Worm (Caenorhabditis elegans) whole organism, midembryonic: ENCODE data around the gene tgt-1.

Source experiments
- T22C8.4 ChIP-seq: fragments of 200-800 bp; sonication (Bioruptor generic); IDR thresholded peaks from 2 replicates; pipeline ENCODE4 v1.3.6; 2022; ENCODE audit warnings: missing genetic modification characterization, missing compliant biosample characterization
- cog-1 ChIP-seq: sonication (generic microtip); optimal IDR thresholded peaks from 2 replicates; lab custom pipeline; 2016; ENCODE audit warnings: missing genetic modification characterization, missing compliant biosample characterization
- flt-1 ChIP-seq: fragments of 200-800 bp; sonication (Bioruptor generic); IDR thresholded peaks from 2 replicates; pipeline ENCODE4 v1.3.6; 2022; ENCODE audit warnings: missing genetic modification characterization, missing compliant biosample characterization
- klf-2 ChIP-seq: fragments of 200-800 bp; sonication (Bioruptor generic); conservative IDR thresholded peaks from 2 replicates; pipeline ENCODE4 v1.3.6; 2022; ENCODE audit warnings: missing genetic modification reagents, missing genetic modification characterization, missing compliant biosample characterization
- med-1 ChIP-seq: sonication (generic microtip); optimal IDR thresholded peaks from 2 replicates; lab custom pipeline; 2017; ENCODE audit warnings: missing genetic modification characterization, mild to moderate bottlenecking, missing compliant biosample characterization, antibody characterized with exemption, missing genetic modification reagents; ENCODE audit not compliant: insufficient read depth
- ref-1 ChIP-seq: fragments of 200-800 bp; sonication (Bioruptor generic); conservative IDR thresholded peaks from 2 replicates; pipeline ENCODE4 v1.3.6; 2022; ENCODE audit warnings: missing genetic modification reagents, missing genetic modification characterization, missing compliant biosample characterization
- tab-1 ChIP-seq: fragments of 200-800 bp; sonication (Bioruptor generic); IDR thresholded peaks from 2 replicates; pipeline ENCODE4 v1.3.6; 2022; ENCODE audit warnings: missing genetic modification characterization, missing compliant biosample characterization
- ztf-23 ChIP-seq: fragments of 200-800 bp; sonication (Bioruptor generic); IDR thresholded peaks from 2 replicates; pipeline ENCODE4 v1.3.6; 2022; ENCODE audit warnings: missing genetic modification reagents, missing genetic modification characterization, missing compliant biosample characterization
- ztf-29 ChIP-seq: fragments of 200-800 bp; sonication (Bioruptor generic); IDR thresholded peaks from 2 replicates; pipeline ENCODE4 v1.3.6; 2022; ENCODE audit warnings: missing genetic modification reagents, missing genetic modification characterization, missing compliant biosample characterization

DNA sequence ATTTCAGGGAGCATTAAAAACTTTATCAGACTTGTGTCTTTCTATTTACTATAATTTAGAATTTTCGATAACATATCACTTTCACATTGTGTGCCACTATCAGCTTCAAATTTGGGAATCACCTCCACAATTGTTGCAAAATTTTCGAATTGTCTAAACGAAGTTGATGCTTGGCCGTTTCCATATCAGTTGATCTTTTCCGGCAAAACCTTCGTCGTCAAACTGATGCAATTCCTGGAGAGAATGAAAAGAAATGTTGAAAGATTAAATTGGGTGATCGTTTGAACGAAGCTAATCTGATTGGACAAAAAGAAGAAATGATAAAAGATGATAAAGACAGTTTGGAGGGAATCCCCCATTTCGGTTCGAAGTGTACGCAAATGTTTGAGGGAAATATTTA, 4.0 kb downstream of the tgt-1 start:
- TF ChIP-seq ztf-23 (GFP tag; lab: Robert Waterston, UW) (no peak), cog-1 (tag; lab: Kevin White, UChicago) (no peak), klf-2 (GFP tag; lab: Robert Waterston, UW) (no peak), med-1 (GFP tag; lab: Kevin White, UChicago) (no peak), tab-1 (GFP tag; lab: Robert Waterston, UW) (no peak), ztf-29 (no peak), T22C8.4 (GFP tag; lab: Robert Waterston, UW) (no peak), flt-1 (GFP tag; lab: Robert Waterston, UW) (no peak), ref-1 (no peak)
